Fruit fly (Drosophila melanogaster): ENCODE measurements around the gene pcm.

Gene pcm

DNA sequence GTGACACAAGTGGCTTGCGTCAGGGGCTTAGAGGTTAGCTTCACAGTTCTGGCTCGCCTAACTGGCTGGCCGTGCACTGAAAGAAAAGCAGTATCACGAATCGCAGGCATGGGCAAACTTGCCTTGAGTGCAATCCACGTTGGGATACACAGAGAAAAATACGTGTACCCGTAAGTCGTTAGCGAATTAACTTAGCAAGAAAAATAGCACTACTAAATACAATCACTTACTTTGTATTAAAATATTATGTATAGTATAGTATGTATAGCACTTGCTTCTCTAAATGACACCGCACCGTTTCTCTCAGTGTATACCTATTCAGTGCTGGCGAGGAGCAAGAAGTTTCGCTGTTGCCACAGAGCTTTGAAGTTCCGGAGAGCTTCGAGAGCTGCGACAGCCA is 38.7 kb downstream of the pcm start (continued):
- TF ChIP-seq fd85E (GFP tag; optimal IDR thresholded peaks at IDR 0.05) (no peak), lz (GFP tag; optimal IDR thresholded peaks at IDR 0.05) (no peak), dsx (GFP tag; optimal IDR thresholded peaks at IDR 0.05; ENCODE audit: poor library complexity, severe bottlenecking) (peak; percentile 2), Sox14 (GFP tag; optimal IDR thresholded peaks at IDR 0.05) (no peak), Gug (GFP tag; IDR thresholded peaks at IDR 0.05) (no peak), Eip75B (GFP tag; optimal IDR thresholded peaks at IDR 0.05) (no peak), Sox102F (GFP tag; optimal IDR thresholded peaks at IDR 0.05) (no peak), CG6163 (GFP tag; IDR thresholded peaks at IDR 0.05) (0 out of 3 replicates have a peak, but pooled peaks have one; percentile 31), CG15336 (GFP tag; IDR thresholded peaks at IDR 0.05) (no peak), Met (GFP tag; optimal IDR thresholded peaks at IDR 0.05) (no peak), CG3032 (tag; optimal IDR thresholded peaks at IDR 0.05) (peak; percentile 35), CG16779 (tag; optimal IDR thresholded peaks at IDR 0.05) (no peak), CG7368 (GFP tag; optimal IDR thresholded peaks at IDR 0.05) (no peak), salr (GFP tag; optimal IDR thresholded peaks at IDR 0.05) (no peak), CG3919 (GFP tag; optimal IDR thresholded peaks at IDR 0.05) (peak; percentile 11), dac (GFP tag; optimal IDR thresholded peaks at IDR 0.05) (no peak), CG32006 (GFP tag; optimal IDR thresholded peaks at IDR 0.05) (peak; percentile 50), CG4318 (GFP tag; optimal IDR thresholded peaks at IDR 0.05) (no peak), CG8119 (GFP tag; IDR thresholded peaks at IDR 0.05) (no peak), acj6 (GFP tag; optimal IDR thresholded peaks at IDR 0.05) (peak; percentile 31), CG6276 (GFP tag; optimal IDR thresholded peaks at IDR 0.05) (no peak), Eip93F (GFP tag; optimal IDR thresholded peaks at IDR 0.05) (no peak), Smox (GFP tag; optimal IDR thresholded peaks at IDR 0.05) (no peak), CG9139 (GFP tag; optimal IDR thresholded peaks at IDR 0.05) (no peak), Hr38 (GFP tag; optimal IDR thresholded peaks at IDR 0.05) (no peak), Sox15 (GFP tag; optimal IDR thresholded peaks at IDR 0.05) (no peak), topi (GFP tag; optimal IDR thresholded peaks at IDR 0.05) (no peak), vri (GFP tag; optimal IDR thresholded peaks at IDR 0.05) (no peak), CG8632 (GFP tag; optimal IDR thresholded peaks at IDR 0.05) (no peak), fkh (GFP tag; optimal IDR thresholded peaks at IDR 0.05) (no peak), achi (GFP tag; optimal IDR thresholded peaks at IDR 0.05) (peak; percentile 22), spab (GFP tag; optimal IDR thresholded peaks at IDR 0.05) (no peak), eg (GFP tag; IDR thresholded peaks at IDR 0.05) (0 out of 3 replicates have a peak, but pooled peaks have one; percentile 27), CG34406 (GFP tag; optimal IDR thresholded peaks at IDR 0.05) (no peak), esn (GFP tag; optimal IDR thresholded peaks at IDR 0.05) (peak; percentile 14), CG6854 (GFP tag; optimal IDR thresholded peaks at IDR 0.05) (no peak), svp (GFP tag) (no peak), CG10631 (GFP tag; optimal IDR thresholded peaks at IDR 0.05) (peak; percentile 6), Blimp-1 (GFP tag; optimal IDR thresholded peaks at IDR 0.05) (no peak)

- TF ChIP-seq CG8632 (GFP tag; optimal IDR thresholded peaks at IDR 0.05) (no peak), CG11902 (GFP tag; optimal IDR thresholded peaks at IDR 0.05) (no peak), CG9139 (GFP tag; optimal IDR thresholded peaks at IDR 0.05) (no peak), svp (GFP tag) (peak; percentile 54), Ets21C (GFP tag; optimal IDR thresholded peaks at IDR 0.05) (no peak), net (GFP tag; optimal IDR thresholded peaks at IDR 0.05) (no peak), Eip75B (GFP tag; optimal IDR thresholded peaks at IDR 0.05) (peak; percentile 9), fd85E (GFP tag; optimal IDR thresholded peaks at IDR 0.05) (no peak), Met (GFP tag; optimal IDR thresholded peaks at IDR 0.05) (no peak), vri (GFP tag; optimal IDR thresholded peaks at IDR 0.05) (no peak), CG32006 (GFP tag; optimal IDR thresholded peaks at IDR 0.05) (peak; percentile 35), achi (GFP tag; optimal IDR thresholded peaks at IDR 0.05) (peak; percentile 2), Eip93F (GFP tag; optimal IDR thresholded peaks at IDR 0.05) (no peak), ss (GFP tag; optimal IDR thresholded peaks at IDR 0.05) (peak in 1 of 2 experiments; percentile 4), dac (GFP tag; optimal IDR thresholded peaks at IDR 0.05) (no peak), Smox (GFP tag; optimal IDR thresholded peaks at IDR 0.05) (no peak), CG3919 (GFP tag; optimal IDR thresholded peaks at IDR 0.05) (peak; percentile 1), CG3032 (tag; optimal IDR thresholded peaks at IDR 0.05) (peak; percentile 0), pdm3 (GFP tag; optimal IDR thresholded peaks at IDR 0.05) (peak; percentile 20), Blimp-1 (GFP tag; optimal IDR thresholded peaks at IDR 0.05) (no peak), fd59A (GFP tag; optimal IDR thresholded peaks at IDR 0.05) (no peak), Sox102F (GFP tag; optimal IDR thresholded peaks at IDR 0.05) (no peak), Eip78C (GFP tag) (peak; percentile 70), CG34406 (GFP tag; optimal IDR thresholded peaks at IDR 0.05) (no peak), CG10669 (GFP tag; optimal IDR thresholded peaks at IDR 0.05) (no peak), Hr38 (GFP tag; optimal IDR thresholded peaks at IDR 0.05) (no peak), CG8119 (GFP tag; IDR thresholded peaks at IDR 0.05) (0 out of 3 replicates have a peak, but pooled peaks have one; percentile 32), Hr4 (GFP tag; optimal IDR thresholded peaks at IDR 0.05) (peak; percentile 13), acj6 (GFP tag; optimal IDR thresholded peaks at IDR 0.05) (no peak), fkh (GFP tag; optimal IDR thresholded peaks at IDR 0.05) (no peak), CG11294 (GFP tag; IDR thresholded peaks at IDR 0.05) (no peak)
These were observed 43.5 kb downstream of the pcm start for dm6 chrX:19448297-19448696.

Measured in whole organism, prepupa.